Fruit fly (Drosophila melanogaster): Measurements from ENCODE around the gene lft.

The lft gene

DNA sequence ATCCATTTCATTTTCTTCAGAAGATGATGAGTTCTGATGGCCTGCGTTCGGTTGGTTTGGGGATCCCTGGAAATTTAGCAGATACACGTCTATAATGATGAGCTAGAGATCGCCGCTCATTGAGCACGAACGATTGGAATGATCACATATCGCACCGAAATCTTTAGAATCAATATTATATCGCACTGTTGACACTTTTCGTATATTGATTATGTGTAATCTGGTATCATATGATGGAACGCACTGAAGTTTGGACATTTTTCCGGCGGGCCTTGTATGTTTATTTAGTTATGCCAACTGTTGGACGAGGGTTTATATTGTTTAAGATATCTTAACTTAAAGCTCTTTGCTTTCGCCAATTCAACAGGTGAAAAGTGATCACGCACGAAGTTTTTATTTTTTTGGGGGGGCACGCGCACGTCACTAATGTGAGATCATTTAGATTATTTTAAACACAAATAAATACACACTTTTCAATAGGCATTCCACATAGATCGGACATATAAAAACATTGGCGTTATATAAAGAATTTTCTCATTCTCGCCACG lies 43.2 kb upstream of the lft start (continued):
- TF ChIP-seq CG6765 (GFP tag; optimal IDR thresholded peaks at IDR 0.05) (no peak), CG2120 (GFP tag; optimal IDR thresholded peaks at IDR 0.05) (no peak), CG11093 (GFP tag; IDR thresholded peaks at IDR 0.05) (no peak), CG8944 (GFP tag; optimal IDR thresholded peaks at IDR 0.05) (no peak), tin (GFP tag; optimal IDR thresholded peaks at IDR 0.05) (peak; percentile 14), Antp (GFP tag; optimal IDR thresholded peaks at IDR 0.05) (peak; percentile 18), CG8478 (optimal IDR thresholded peaks at IDR 0.05) (no peak), NfI (GFP tag; optimal IDR thresholded peaks at IDR 0.05) (peak; percentile 16), unc-4 (GFP tag; IDR thresholded peaks at IDR 0.05; ENCODE audit: partially characterized antibody) (peak; percentile 76), phol (tag; optimal IDR thresholded peaks at IDR 0.05) (peak; percentile 7), NK7.1 (GFP tag; optimal IDR thresholded peaks at IDR 0.05) (no peak), Atf3 (GFP tag; optimal IDR thresholded peaks at IDR 0.05) (no peak), lab (GFP tag; optimal IDR thresholded peaks at IDR 0.05) (no peak), ro (GFP tag; IDR thresholded peaks at IDR 0.05) (no peak), Mes4 (GFP tag; optimal IDR thresholded peaks at IDR 0.05) (no peak), CG6813 (GFP tag; optimal IDR thresholded peaks at IDR 0.05) (no peak), schlank (tag; optimal IDR thresholded peaks at IDR 0.05) (no peak), CG34224 (GFP tag; IDR thresholded peaks at IDR 0.05; ENCODE audit: partially characterized antibody) (no peak), CG3838 (GFP tag; optimal IDR thresholded peaks at IDR 0.05) (no peak), Opbp (GFP tag; IDR thresholded peaks at IDR 0.05; ENCODE audit: partially characterized antibody) (no peak), Kr (GFP tag; optimal IDR thresholded peaks at IDR 0.05) (no peak), twi (tag; optimal IDR thresholded peaks at IDR 0.05) (no peak), psq (GFP tag; optimal IDR thresholded peaks at IDR 0.05) (no peak), seq (GFP tag; IDR thresholded peaks at IDR 0.05) (no peak), CG4328 (GFP tag; optimal IDR thresholded peaks at IDR 0.05) (no peak), CG16779 (GFP tag; IDR thresholded peaks at IDR 0.05) (no peak), zen2 (GFP tag; IDR thresholded peaks at IDR 0.05; ENCODE audit: partially characterized antibody) (no peak; the same call in 2 of the 3 replicates), dati (GFP tag; IDR thresholded peaks at IDR 0.05) (no peak), CG10209 (GFP tag; optimal IDR thresholded peaks at IDR 0.05) (peak; percentile 7), sr (GFP tag; IDR thresholded peaks at IDR 0.05) (no peak), CG18599 (GFP tag; optimal IDR thresholded peaks at IDR 0.05) (no peak), Fer3 (tag; optimal IDR thresholded peaks at IDR 0.05) (no peak), tap (tag; optimal IDR thresholded peaks at IDR 0.05) (no peak), Doc3 (GFP tag; IDR thresholded peaks at IDR 0.05; ENCODE audit: partially characterized antibody) (peak; percentile 72; the same call in 2 of the 3 replicates), Xrp1 (GFP tag; IDR thresholded peaks at IDR 0.05) (no peak), Ets65A (GFP tag) (peak; percentile 85), ems (GFP tag; optimal IDR thresholded peaks at IDR 0.05) (no peak), CG11398 (GFP tag; optimal IDR thresholded peaks at IDR 0.05) (no peak), CG12236 (GFP tag; optimal IDR thresholded peaks at IDR 0.05) (no peak), insv (GFP tag; optimal IDR thresholded peaks at IDR 0.05) (no peak), CG3407 (GFP tag; optimal IDR thresholded peaks at IDR 0.05) (no peak), gt (GFP tag; IDR thresholded peaks at IDR 0.05) (no peak), CG12104 (GFP tag; optimal IDR thresholded peaks at IDR 0.05) (no peak), CG42726 (GFP tag; IDR thresholded peaks at IDR 0.05; ENCODE audit: partially characterized antibody) (no peak; the same call in 1 of the 2 replicates), lola (GFP tag; optimal IDR thresholded peaks at IDR 0.05) (no peak), MESR4 (GFP tag; optimal IDR thresholded peaks at IDR 0.05) (no peak), CG2129 (GFP tag; IDR thresholded peaks at IDR 0.05; ENCODE audit: partially characterized antibody) (no peak), Usf (GFP tag; optimal IDR thresholded peaks at IDR 0.05) (no peak), CG1024 (GFP tag; IDR thresholded peaks at IDR 0.05) (no peak), NC2β (GFP tag; optimal IDR thresholded peaks at IDR 0.05) (no peak), fu2 (GFP tag; optimal IDR thresholded peaks at IDR 0.05) (no peak)

Measured in whole organism, embryonic.